Fruit fly (Drosophila melanogaster): ENCODE data around the gene cv.

cv gene

DNA sequence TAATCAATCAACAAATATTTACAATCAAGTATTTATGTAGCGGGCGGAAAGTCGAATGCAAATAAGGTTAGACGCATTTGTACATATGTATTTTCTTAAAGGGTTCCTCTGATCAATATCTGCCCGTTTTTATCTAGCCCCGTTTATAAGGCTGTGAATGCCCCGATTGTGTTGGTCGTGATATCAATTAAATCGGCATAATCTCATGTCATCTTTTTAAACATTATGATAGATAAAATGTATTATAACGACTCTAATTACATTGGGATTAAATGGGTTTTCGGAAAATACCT lies 11.7 kb upstream of the cv start (continued):
- TF ChIP-seq Drgx (GFP tag; IDR thresholded peaks at IDR 0.05) (no peak), NK7.1 (GFP tag; optimal IDR thresholded peaks at IDR 0.05) (peak; percentile 1), Camta (GFP tag; optimal IDR thresholded peaks at IDR 0.05) (no peak), chif (GFP tag; optimal IDR thresholded peaks at IDR 0.05) (peak in 1 of 2 experiments; percentile 40), CG7556 (GFP tag; optimal IDR thresholded peaks at IDR 0.05) (peak; percentile 63), ERR (GFP tag; optimal IDR thresholded peaks at IDR 0.05) (no peak), Poxn (GFP tag; IDR thresholded peaks at IDR 0.05) (no peak), ab (GFP tag; optimal IDR thresholded peaks at IDR 0.05) (no peak), cad (GFP tag; optimal IDR thresholded peaks at IDR 0.05) (no peak), ara (GFP tag; IDR thresholded peaks at IDR 0.05) (peak; percentile 3; the same call in 1 of the 2 replicates), CG12659 (GFP tag; optimal IDR thresholded peaks at IDR 0.05) (no peak), wor (GFP tag; IDR thresholded peaks at IDR 0.05) (no peak), CG4617 (GFP tag; optimal IDR thresholded peaks at IDR 0.05; ENCODE audit: borderline replicate concordance) (no peak), zfh2 (GFP tag; optimal IDR thresholded peaks at IDR 0.05) (no peak), Ptx1 (GFP tag; IDR thresholded peaks at IDR 0.05) (no peak), HmgZ (tag; optimal IDR thresholded peaks at IDR 0.05) (no peak), Vsx1 (GFP tag; optimal IDR thresholded peaks at IDR 0.05) (no peak), Mes4 (GFP tag; optimal IDR thresholded peaks at IDR 0.05) (no peak), lov (optimal IDR thresholded peaks at IDR 0.05) (no peak), lov (GFP tag; IDR thresholded peaks at IDR 0.05) (no peak), schlank (tag; optimal IDR thresholded peaks at IDR 0.05) (no peak), Asciz (GFP tag; optimal IDR thresholded peaks at IDR 0.05) (peak; percentile 48), row (GFP tag; IDR thresholded peaks at IDR 0.05) (no peak), grn (GFP tag; optimal IDR thresholded peaks at IDR 0.05) (peak; percentile 60), gfzf (GFP tag; optimal IDR thresholded peaks at IDR 0.05) (no peak), CG10979 (tag; optimal IDR thresholded peaks at IDR 0.05) (peak; percentile 7), C15 (GFP tag; IDR thresholded peaks at IDR 0.05) (0 out of 3 replicates have a peak, but pooled peaks have one; percentile 3), gro (GFP tag; optimal IDR thresholded peaks at IDR 0.05) (no peak), CG1024 (GFP tag; IDR thresholded peaks at IDR 0.05) (no peak), Med (GFP tag) (peak; percentile 59), bbx (GFP tag; IDR thresholded peaks at IDR 0.05; ENCODE audit: partially characterized antibody) (no peak), CG10366 (GFP tag; IDR thresholded peaks at IDR 0.05) (no peak), gt (GFP tag; IDR thresholded peaks at IDR 0.05) (no peak), phol (tag; optimal IDR thresholded peaks at IDR 0.05) (no peak), CG18599 (GFP tag; optimal IDR thresholded peaks at IDR 0.05) (peak; percentile 14), pho (GFP tag; optimal IDR thresholded peaks at IDR 0.05) (no peak), insv (GFP tag; optimal IDR thresholded peaks at IDR 0.05) (peak in 1 of 2 experiments; percentile 10), pan (optimal IDR thresholded peaks at IDR 0.05) (no peak), pan (GFP tag; optimal IDR thresholded peaks at IDR 0.05 in 1 of 2, IDR thresholded peaks at IDR 0.05 in 1 of 2) (peak in 1 of 2 experiments; percentile 1), org-1 (GFP tag; optimal IDR thresholded peaks at IDR 0.05) (no peak), CG5180 (GFP tag; optimal IDR thresholded peaks at IDR 0.05) (peak; percentile 19), CG17361 (GFP tag; IDR thresholded peaks at IDR 0.05) (peak; percentile 33; the same call in 1 of the 3 replicates), gce (GFP tag; IDR thresholded peaks at IDR 0.05) (no peak), Mrtf (GFP tag; IDR thresholded peaks at IDR 0.05) (0 out of 3 replicates have a peak, but pooled peaks have one; percentile 3), CG1832 (GFP tag; optimal IDR thresholded peaks at IDR 0.05) (no peak), grau (tag; optimal IDR thresholded peaks at IDR 0.05) (no peak), esg (GFP tag; conservative IDR thresholded peaks at IDR 0.05) (no peak), Side (GFP tag; optimal IDR thresholded peaks at IDR 0.05) (no peak), Xbp1 (GFP tag; optimal IDR thresholded peaks at IDR 0.05) (no peak), CG11398 (GFP tag; optimal IDR thresholded peaks at IDR 0.05) (no peak), CG11085 (GFP tag; IDR thresholded peaks at IDR 0.05) (no peak), Rx (GFP tag; IDR thresholded peaks at IDR 0.05) (no peak; the same call in 1 of the 2 replicates), CG17802 (tag; optimal IDR thresholded peaks at IDR 0.05) (no peak)
